Worm (Caenorhabditis elegans): ENCODE data around the gene cyp-37A1.
A peak's percentile ranks its signal among the peaks of the same experiment; 100 is the strongest.
"Not testable (repeated sequence)": the region's sequence is repeated elsewhere in the genome, so short reads cannot be mapped to it uniquely, and the experiment has no call there.

DNA sequence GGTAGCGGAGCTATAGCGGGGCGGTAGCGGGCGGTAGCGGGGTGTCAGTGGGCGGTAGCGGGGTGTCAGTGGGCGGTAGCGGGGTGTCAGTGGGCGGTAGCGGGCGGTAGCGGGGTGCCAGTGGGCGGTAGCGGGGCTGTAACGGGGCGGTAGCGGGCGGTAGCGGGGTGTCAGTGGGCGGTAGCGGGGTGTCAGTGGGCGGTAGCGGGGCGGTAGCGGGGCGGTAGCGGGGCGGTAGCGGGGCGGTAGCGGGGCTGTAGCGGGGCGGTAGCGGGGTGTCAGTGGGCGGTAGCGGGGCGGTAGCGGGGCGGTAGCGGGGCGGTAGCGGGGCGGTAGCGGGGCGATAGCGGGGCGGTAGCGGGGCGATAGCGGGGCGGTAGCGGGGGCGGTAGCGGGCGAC lies 2.9 kb upstream of the cyp-37A1 start:
- TF ChIP-seq tab-1 (GFP tag; IDR thresholded peaks at IDR 0.05), result 0 out of 2 replicates have a peak, but pooled peaks have one; percentile 75
- not testable (repeated sequence) for TF ChIP-seq med-1 (GFP tag; optimal IDR thresholded peaks at IDR 0.05; ENCODE audit: insufficient read depth); klf-2 (GFP tag; conservative IDR thresholded peaks at IDR 0.05)
- TF ChIP-seq flt-1 (GFP tag; IDR thresholded peaks at IDR 0.05), result peak; percentile 76; the same call in 1 of the 2 replicates
- 0 out of 2 replicates have a peak, but pooled peaks have one; percentile 59 for TF ChIP-seq ztf-23 (GFP tag; IDR thresholded peaks at IDR 0.05)
- TF ChIP-seq T22C8.4 (GFP tag; IDR thresholded peaks at IDR 0.05), result peak; percentile 42; the same call in 1 of the 2 replicates
- TF ChIP-seq ref-1 (GFP tag; conservative IDR thresholded peaks at IDR 0.05), result peak; percentile 51; the same call in 1 of the 2 replicates
- peak; percentile 19; the same call in 1 of the 2 replicates for TF ChIP-seq ztf-29 (GFP tag; IDR thresholded peaks at IDR 0.05)

All from whole organism, midembryonic.